Worm (Caenorhabditis elegans) whole organism, dauer: Measurements from ENCODE around the gene F35F10.6.

ENCODE experiments used
- unc-62 ChIP-seq: sonication (generic microtip); optimal IDR thresholded peaks from 2 replicates; lab custom pipeline; 2017; ENCODE audit warnings: missing biosample characterization, missing genetic modification reagents, missing genetic modification characterization

F35F10.6 gene

DNA sequence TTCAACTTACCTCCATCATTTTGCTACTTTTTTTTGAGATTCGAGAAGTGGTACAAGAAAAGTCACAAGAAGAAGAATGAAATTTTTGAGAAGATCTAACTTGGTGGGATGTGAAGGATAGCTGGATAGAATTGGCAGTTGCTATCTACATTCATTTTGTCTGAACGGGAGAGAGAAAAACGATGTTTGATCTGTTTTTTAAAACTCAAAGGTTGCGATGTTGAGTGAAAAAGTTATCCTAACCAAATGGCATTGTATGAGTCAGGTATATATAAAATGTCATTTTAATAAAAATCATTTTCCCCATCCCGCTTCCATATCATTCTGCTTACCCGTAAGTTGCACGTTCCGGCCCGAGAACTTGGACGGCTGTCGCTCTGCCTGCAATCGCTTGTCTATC, at the start of gene F35F10.6:
Gene F35F10.6 (minus strand): TSS at position 101 of the 400 bp plus-strand sequence.
- no peak for TF ChIP-seq unc-62

DNA sequence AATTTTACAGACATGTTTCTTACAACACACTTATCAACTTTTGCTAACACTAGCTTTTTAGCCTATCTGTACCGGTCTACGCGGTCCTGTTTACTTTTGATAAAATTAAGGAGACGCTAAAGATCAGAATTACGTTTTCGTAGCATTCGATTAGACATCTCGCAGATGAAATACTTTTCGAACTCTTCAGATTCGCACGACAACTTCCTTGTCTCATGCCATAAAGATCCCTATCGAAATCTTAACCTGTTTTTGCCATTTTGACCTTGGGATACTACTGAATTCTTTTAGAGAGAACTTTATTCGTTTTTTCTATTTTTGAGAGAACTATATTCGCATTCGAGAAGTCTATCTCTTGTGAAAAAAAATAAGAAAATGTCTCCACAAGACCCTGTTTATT, 44.2 kb upstream of the F35F10.6 start, which contains the start of gene C17B7.5:
Gene C17B7.5 (plus strand): TSS at position 301 of the 400 bp plus-strand sequence.
- no peak for TF ChIP-seq unc-62

DNA sequence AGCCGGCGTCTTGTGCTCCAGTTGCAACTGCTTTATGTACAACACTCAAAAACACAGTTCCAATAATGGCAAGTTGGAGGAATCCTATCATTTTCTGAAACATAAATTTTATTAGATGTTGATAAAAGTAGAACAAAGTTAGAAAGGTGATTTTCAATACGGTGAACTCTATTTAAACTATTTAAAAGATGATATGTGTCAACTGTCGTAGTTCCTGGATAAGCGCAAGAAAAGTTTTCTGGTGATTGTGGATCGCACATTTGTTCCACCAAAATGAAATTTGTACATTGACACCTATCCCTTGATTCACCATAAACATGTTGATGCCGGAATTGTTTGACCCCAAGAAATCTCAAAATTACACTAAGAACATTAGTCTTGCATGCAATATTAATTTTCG, 42.9 kb upstream of the F35F10.6 start, which contains the start of gene C17B7.9:
Gene C17B7.9 (minus strand): TSS at position 101 of the 400 bp plus-strand sequence.
- no peak for TF ChIP-seq unc-62

DNA sequence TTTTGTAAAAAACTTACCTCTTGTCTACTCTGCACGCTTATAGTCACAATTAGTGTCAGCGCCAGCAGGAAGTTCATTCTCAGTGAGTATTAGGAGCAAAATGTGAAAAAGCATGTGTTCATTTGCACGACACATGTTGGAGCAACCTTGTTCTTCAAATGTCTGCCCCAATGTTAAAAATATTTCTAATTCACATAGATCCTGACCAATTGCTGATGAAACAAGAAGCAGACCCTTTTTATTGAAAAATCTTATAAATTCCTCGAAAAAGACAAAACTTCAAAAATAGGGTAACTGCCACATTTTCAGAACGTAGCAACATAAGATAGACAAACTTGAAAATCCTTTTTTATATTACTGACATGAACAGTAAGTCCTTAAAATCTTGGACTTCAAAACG, 35.0 kb upstream of the F35F10.6 start, which contains the start of gene C17B7.8:
Gene C17B7.8 (minus strand): TSS at position 101 of the 400 bp plus-strand sequence.
- TF ChIP-seq unc-62, result no peak

DNA sequence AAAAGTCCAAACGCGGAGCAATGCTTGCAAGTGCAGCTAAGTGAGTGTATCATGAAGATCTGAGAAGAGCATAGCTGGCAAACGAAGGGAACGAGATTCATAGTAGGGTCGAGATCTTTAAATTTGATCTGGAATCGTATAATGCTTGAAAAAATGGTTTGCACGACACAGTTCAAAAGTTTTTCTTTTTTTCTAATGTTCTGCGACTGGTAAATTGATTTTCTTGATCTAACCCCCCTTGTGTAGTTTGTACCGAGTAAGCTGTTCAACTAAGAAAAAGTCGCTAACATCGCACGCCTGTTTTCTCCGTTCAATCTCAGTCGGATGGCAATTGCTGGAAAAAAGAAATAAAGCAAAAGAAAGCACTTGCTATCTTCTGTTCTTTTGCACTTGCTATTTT, 31.3 kb upstream of the F35F10.6 start, which contains the start of gene C17B7.14:
Gene C17B7.14 (minus strand): TSS at position 101 of the 400 bp plus-strand sequence.
- TF ChIP-seq unc-62, result no peak

DNA sequence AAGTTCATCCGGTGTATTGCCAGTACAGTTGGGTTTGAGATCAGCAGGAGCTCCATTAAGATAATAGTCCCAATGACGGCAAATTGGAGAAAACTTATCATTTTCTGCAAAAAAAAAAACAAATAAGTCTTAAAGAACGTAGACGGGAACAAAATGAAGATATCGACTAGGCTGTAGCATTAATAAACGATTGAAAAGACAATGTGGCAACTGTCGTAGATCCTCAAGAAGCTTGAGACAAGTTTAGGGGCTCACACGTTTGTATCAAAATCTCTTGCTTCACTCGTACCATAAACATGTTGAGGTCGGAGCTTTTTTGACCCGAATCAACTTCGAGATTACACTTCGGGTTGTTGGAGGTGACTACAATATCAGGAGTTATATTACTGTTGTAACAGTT, 30.8 kb upstream of the F35F10.6 start, which contains the start of gene F35F10.14:
Gene F35F10.14 (minus strand): TSS at position 101 of the 400 bp plus-strand sequence.
- TF ChIP-seq unc-62, result no peak

DNA sequence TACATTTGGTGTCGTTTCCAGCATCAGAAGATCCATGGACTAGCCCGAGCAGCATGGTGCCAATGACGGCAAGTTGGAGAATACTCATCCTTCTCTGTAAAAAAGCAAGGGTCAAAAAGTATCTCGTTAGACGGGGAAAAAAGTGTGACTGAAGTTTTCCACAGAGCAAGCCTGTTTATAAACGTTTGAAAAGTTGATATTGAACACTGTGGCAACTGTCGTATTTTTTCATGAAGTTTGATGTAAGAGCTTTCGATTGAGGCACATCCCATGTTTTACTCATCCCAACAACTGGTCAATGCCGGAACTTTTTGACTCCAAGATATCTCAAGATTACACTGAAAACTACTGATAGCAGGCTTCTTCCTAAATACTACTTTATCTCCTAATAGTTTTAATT, 29.8 kb upstream of the F35F10.6 start, which contains the start of gene F35F10.13:
Gene F35F10.13 (minus strand): TSS at position 101 of the 400 bp plus-strand sequence.
- no peak for TF ChIP-seq unc-62

DNA sequence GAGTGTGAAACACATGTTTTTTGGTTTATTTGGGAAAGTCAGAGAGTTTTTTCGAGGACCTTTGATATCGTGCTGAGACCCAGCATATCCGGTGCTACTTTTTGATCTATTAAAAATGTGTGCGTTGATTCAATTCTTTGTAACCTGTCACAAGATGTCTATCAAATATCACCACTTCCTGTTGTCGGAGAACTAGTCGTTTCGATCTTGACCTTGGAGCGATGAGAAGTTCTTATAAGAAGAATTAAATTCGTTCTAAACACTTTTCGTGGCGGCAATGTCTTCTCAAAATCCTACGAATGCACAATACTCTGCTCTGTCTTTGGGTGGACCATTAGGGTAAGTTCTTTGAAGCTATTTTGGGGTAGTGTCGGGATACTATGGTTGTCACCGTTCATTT, 26.9 kb upstream of the F35F10.6 start, which contains the start of gene F35F10.1:
Gene F35F10.1 (plus strand): TSS at position 200 of the 400 bp plus-strand sequence.
- no peak for TF ChIP-seq unc-62

DNA sequence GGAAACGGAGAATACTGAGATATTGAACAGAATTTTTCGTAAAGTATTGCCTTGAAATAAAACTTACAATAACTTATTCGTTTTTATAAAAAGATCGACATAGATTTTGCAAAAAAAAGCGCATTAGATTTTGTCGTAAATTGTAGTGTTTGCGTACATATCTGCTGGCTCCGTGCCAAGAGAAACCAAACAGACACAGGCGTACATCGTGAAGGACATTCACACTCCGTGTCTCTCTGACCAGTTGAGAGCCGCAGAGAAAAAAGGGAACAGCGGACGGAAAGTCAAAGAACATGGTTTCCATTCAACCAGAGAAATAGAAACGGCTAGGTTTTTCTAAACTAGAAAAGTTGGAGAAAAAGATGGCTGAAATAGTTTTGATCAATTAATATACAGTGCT, 26.1 kb upstream of the F35F10.6 start, which contains the start of gene arrd-19:
Gene arrd-19 (minus strand): TSS at position 209 of the 400 bp plus-strand sequence.
- TF ChIP-seq unc-62, result no peak

DNA sequence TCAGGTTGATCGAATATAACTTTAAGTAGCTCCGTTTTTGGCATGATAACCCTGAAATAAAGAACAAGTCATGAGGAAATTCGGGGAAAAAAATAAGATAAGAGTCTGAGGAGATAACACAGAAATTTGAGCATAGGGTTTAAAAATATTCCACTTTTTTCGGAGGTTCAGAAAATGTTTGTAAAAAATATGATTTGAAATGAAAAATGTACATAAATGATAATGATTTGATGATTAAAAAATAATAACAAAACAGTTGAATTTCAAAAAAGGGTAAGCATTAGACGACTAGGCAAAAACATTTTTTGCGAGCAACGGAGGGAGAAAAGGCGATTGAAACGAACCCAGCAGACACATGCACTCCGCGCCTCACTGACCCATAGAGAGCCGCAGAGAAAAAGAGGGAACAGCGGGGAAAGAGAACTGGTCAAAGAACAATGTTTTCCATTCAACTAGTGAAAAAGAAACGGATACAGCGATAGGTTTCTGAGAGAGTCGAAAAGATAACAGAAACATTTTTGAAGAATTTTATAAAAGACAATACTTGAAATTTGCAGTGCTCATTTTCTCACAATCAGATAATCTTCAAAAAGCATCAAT, 23.0 kb upstream of the F35F10.6 start, which contains the start of gene arrd-18:
Gene arrd-18 (minus strand): TSS at position 51 of the 600 bp plus-strand sequence.
- TF ChIP-seq unc-62, result no peak

DNA sequence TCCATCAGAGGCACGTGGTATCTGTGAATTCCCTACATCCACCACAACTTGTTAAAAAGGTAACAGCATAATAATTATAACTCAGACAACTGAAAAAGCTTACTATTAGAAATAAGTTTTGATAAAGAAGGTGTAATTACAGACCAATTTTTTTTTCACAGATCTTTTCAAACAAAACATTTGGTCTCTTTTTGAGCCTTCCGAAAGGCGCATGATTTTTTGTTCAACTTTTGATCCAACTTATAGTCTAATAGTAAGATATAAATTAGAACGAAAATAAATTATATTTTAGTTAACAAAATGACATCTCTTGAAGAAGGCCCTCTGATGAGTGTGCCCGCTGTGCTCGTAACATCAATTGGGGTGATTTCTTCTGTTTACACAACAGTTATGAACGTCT, 19.0 kb upstream of the F35F10.6 start, which contains the start of gene srbc-3:
Gene srbc-3 (plus strand): TSS at position 301 of the 400 bp plus-strand sequence.
- TF ChIP-seq unc-62, result no peak

DNA sequence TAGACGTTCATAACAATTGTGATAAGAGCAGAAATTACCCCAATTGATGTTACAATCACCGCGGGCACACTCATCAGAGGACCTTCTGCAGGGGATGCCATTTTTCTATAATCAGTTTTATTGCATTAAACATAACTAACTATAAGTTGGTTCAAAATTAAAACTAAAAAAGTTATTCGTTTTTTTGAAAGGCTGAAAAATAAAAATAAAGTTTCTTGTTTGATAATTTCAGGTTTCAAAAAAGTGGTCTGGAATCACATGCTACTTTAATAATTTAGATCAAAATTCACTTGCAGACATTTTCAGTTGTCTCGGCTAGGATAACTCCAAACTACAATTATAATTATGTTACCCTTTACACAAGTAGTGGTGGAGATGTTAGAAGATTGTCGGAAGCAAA, 12.7 kb upstream of the F35F10.6 start, which contains the start of gene srbc-1:
Gene srbc-1 (minus strand): TSS at position 101 of the 400 bp plus-strand sequence.
- no peak for TF ChIP-seq unc-62

DNA sequence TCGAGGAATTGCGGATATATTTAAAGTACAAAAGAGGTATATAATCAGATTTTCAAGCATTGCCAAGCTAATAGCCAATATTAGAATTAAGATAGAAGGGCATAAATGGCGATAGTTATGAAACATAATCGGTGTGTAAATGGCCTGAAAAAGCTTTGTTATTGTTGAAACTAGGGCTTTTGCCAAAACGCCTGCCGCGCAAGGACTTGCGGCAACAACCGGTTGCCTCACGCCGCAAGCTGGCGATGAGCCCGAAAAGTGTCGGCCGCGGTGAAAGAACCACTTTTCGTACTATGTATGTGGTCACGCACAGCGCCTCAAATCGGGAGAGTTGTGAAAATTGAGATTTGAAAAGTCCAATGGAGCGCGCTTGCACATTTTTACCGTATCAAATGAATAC, 10.3 kb upstream of the F35F10.6 start:
- no peak for TF ChIP-seq unc-62

DNA sequence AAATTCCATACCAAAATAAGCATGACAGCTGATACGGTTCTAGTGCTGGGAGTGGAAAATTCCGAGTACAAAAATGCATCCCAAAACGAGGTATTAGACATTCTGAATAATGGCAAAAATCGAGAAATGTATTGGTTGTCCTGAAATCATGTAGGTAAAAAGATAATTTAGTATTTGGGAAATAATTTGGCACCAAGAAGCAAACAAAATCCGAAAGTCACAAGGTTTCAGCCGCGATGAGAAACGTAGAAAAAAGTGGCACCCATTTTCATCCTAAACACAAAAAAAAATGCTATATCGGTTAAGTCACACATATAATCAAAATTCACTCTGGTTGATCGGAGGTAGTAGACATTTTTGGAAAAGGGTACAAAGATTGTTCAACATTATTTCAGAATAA, 8.6 kb upstream of the F35F10.6 start, which contains the start of gene srx-122:
Gene srx-122 (minus strand): TSS at position 101 of the 400 bp plus-strand sequence.
- TF ChIP-seq unc-62, result no peak

DNA sequence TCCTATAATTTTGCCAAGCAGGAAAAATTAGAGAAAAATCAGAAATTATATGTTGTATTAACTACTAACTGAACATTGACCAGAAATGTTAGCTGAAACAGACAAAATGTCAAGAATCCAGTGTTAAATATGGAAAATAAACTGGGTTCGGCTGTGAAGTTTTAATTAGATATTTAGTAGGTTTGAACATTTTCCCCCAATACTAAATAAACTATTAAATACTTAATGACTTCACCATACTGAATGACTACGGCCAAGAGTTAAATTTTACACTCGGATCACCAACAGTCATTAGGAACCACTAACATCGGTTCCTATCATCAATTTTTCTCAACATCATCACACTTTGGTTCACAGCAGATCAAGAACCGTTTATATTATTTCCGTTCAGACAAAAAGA, 6.2 kb upstream of the F35F10.6 start:
- TF ChIP-seq unc-62, result no peak

DNA sequence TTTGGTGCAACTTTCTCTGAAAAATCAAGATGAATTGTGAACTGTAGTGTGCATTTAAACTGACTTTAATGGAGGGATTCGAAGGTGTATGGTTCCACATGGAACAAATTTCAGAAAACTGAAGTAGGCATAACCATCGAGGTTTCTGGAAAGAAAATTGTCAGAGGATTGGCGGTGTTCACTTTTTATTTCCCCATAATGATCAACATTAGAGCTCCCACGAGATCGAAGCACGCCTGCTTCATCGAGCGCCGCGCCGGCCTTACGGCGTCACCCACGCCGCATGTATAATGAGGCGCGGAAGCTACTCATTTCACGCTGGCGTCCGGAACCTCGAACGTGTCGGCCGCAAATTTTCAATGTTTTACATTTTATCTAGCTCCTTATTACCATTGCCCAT, 1.0 kb downstream of the F35F10.6 start:
- no peak for TF ChIP-seq unc-62

DNA sequence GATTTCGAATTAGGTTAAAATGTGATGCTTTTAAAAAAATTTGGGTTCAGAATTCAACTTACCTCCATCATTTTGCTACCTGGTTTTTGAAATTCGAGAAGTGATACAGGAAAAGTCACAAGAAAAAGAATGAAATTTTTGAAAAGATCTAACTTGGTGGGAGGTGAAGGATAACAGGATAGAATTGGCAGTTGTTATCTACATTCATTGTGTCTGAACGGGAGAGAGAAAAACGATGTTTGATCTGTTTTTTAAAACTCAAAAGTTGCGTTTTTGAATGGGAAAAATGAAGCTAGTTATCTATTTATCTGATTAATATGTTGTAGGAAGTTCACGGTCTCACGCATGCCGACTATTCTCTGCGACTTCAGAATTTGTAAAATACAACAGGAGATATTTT, 1.8 kb downstream of the F35F10.6 start, which contains the start of gene F35F10.7:
Gene F35F10.7 (minus strand): TSS at position 101 of the 400 bp plus-strand sequence.
- no peak for TF ChIP-seq unc-62

DNA sequence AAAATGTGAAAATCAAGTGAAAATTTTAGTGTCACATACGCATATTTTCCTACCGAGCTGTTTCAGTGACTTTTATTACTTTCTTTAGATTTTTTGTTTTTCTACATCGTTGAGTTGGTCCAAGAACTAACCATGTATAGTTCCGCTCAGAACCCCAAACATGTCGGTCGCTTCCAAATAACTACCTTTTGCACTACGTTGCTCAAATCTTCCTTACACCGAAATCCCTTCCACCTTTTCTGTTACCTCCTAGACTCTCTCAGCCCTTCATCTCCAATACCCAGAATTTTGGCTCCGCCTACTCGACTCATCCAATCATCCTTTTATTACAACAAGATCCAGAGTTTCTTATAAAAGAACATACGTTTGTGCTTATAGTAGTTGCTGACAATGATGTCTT, 4.5 kb downstream of the F35F10.6 start, which contains the start of gene F35F10.5:
Gene F35F10.5 (plus strand): TSS at position 301 of the 400 bp plus-strand sequence.
- TF ChIP-seq unc-62, result no peak
